Fruit fly (Drosophila melanogaster) whole organism, embryonic: ENCODE data around the gene CG31988.
A peak's percentile ranks its signal among the peaks of the same experiment; 100 is the strongest.

ENCODE experiments used
- Antp ChIP-seq: fragments of 200-800 bp; sonication (Bioruptor generic); optimal IDR thresholded peaks from 3 replicates; lab custom pipeline; 2016; ENCODE audit warnings: missing biosample characterization, missing genetic modification characterization
- CG10147 ChIP-seq: fragments of 200-800 bp; sonication (Bioruptor generic); optimal IDR thresholded peaks from 2 replicates; lab custom pipeline; 2019; ENCODE audit warnings: missing biosample characterization, mild to moderate bottlenecking, missing genetic modification characterization, moderate library complexity
- CG10267 ChIP-seq: fragments of 200-800 bp; sonication (Bioruptor generic); optimal IDR thresholded peaks from 2 replicates; lab custom pipeline; 2018; ENCODE audit warnings: missing biosample characterization, mild to moderate bottlenecking, missing genetic modification characterization, moderate library complexity
- CG10959 ChIP-seq: fragments of 200-800 bp; sonication (Bioruptor generic); IDR thresholded peaks from 2 replicates; pipeline ENCODE4 v1.3.6; 2022; ENCODE audit warnings: missing biosample characterization, missing genetic modification characterization
- CG11398 ChIP-seq: fragments of 200-800 bp; sonication (Bioruptor generic); optimal IDR thresholded peaks from 2 replicates; lab custom pipeline; 2016; ENCODE audit warnings: missing biosample characterization, missing genetic modification characterization
- CG12744 ChIP-seq: fragments of 200-800 bp; sonication (Bioruptor generic); optimal IDR thresholded peaks from 2 replicates; lab custom pipeline; 2016; ENCODE audit warnings: missing biosample characterization, missing genetic modification characterization
- CG13624 ChIP-seq: fragments of 200-800 bp; sonication (Bioruptor generic); optimal IDR thresholded peaks from 2 replicates; lab custom pipeline; 2016; ENCODE audit warnings: missing biosample characterization, missing genetic modification characterization
- CG14014 ChIP-seq: fragments of 200-800 bp; sonication (Bioruptor generic); IDR thresholded peaks from 2 replicates; pipeline ENCODE4 v1.3.6; 2022; ENCODE audit warnings: missing biosample characterization, missing genetic modification characterization
- CG15514 ChIP-seq: fragments of 200-800 bp; sonication (Bioruptor generic); optimal IDR thresholded peaks from 3 replicates; lab custom pipeline; 2017; ENCODE audit warnings: missing biosample characterization, missing genetic modification characterization, mild to moderate bottlenecking, moderate library complexity, missing genetic modification reagents
- CG1602 ChIP-seq: fragments of 200-800 bp; sonication (Bioruptor generic); optimal IDR thresholded peaks from 3 replicates; lab custom pipeline; 2016; ENCODE audit warnings: missing biosample characterization, missing genetic modification characterization
- CG16863 ChIP-seq: fragments of 200-800 bp; sonication (Bioruptor generic); optimal IDR thresholded peaks from 3 replicates; lab custom pipeline; 2016; ENCODE audit warnings: missing biosample characterization, missing genetic modification characterization
- CG17361 ChIP-seq: fragments of 200-800 bp; sonication (Bioruptor generic); IDR thresholded peaks from 3 replicates; pipeline ENCODE4 v1.3.6; 2022; ENCODE audit warnings: missing biosample characterization, missing genetic modification characterization
- CG17385 ChIP-seq: fragments of 200-800 bp; sonication (Bioruptor generic); optimal IDR thresholded peaks from 3 replicates; lab custom pipeline; 2018; ENCODE audit warnings: missing biosample characterization, mild to moderate bottlenecking, missing genetic modification characterization
- CG1792 ChIP-seq: fragments of 200-800 bp; sonication (Bioruptor generic); optimal IDR thresholded peaks from 2 replicates; lab custom pipeline; 2016; ENCODE audit warnings: missing biosample characterization, missing genetic modification characterization
- CG2202 ChIP-seq: fragments of 200-800 bp; sonication (Bioruptor generic); optimal IDR thresholded peaks from 2 replicates; lab custom pipeline; 2018; ENCODE audit warnings: missing biosample characterization, mild to moderate bottlenecking, missing genetic modification characterization
- CG3281 ChIP-seq: fragments of 200-800 bp; sonication (Bioruptor generic); optimal IDR thresholded peaks from 3 replicates; lab custom pipeline; 2017; ENCODE audit warnings: missing biosample characterization, mild to moderate bottlenecking, missing genetic modification characterization
- CG33213 ChIP-seq: fragments of 200-800 bp; sonication (Bioruptor generic); optimal IDR thresholded peaks from 3 replicates; lab custom pipeline; 2016; ENCODE audit warnings: missing biosample characterization, missing genetic modification characterization
- CG34224 ChIP-seq: fragments of 200-800 bp; sonication (Bioruptor generic); IDR thresholded peaks from 3 replicates; pipeline ENCODE4 v1.3.6; 2022; ENCODE audit warnings: missing biosample characterization, missing genetic modification characterization; ENCODE audit not compliant: partially characterized antibody
- CG34376 ChIP-seq: fragments of 200-800 bp; sonication (Bioruptor generic); optimal IDR thresholded peaks from 2 replicates; lab custom pipeline; 2018; ENCODE audit warnings: missing biosample characterization, mild to moderate bottlenecking, missing genetic modification characterization
- CG4854 ChIP-seq: fragments of 200-800 bp; sonication (Bioruptor generic); optimal IDR thresholded peaks from 2 replicates; lab custom pipeline; 2016; ENCODE audit warnings: missing biosample characterization, missing genetic modification characterization, inconsistent platforms
- CG8089 ChIP-seq: fragments of 200-800 bp; sonication (Bioruptor generic); optimal IDR thresholded peaks from 3 replicates; lab custom pipeline; 2016; ENCODE audit warnings: missing biosample characterization, missing genetic modification characterization
- CHES-1-like ChIP-seq: fragments of 200-800 bp; sonication (Bioruptor generic); optimal IDR thresholded peaks from 2 replicates; lab custom pipeline; 2016; ENCODE audit warnings: missing biosample characterization, missing genetic modification characterization
- Chrac-16 ChIP-seq: fragments of 200-800 bp; sonication (Bioruptor generic); optimal IDR thresholded peaks from 3 replicates; lab custom pipeline; 2016; ENCODE audit warnings: missing biosample characterization, missing genetic modification characterization
- CkIIα-i1 ChIP-seq: fragments of 200-800 bp; sonication (Bioruptor generic); IDR thresholded peaks from 2 replicates; pipeline ENCODE4 v1.3.6; 2022; ENCODE audit warnings: missing biosample characterization, missing genetic modification characterization
- Deaf1 ChIP-seq: fragments of 200-800 bp; optimal IDR thresholded peaks from 3 replicates; lab custom pipeline; 2019; ENCODE audit warnings: missing biosample characterization, mild to moderate bottlenecking, missing genetic modification characterization, moderate library complexity
- Ets97D ChIP-seq: fragments of 200-800 bp; sonication (Bioruptor generic); optimal IDR thresholded peaks from 3 replicates; lab custom pipeline; 2016; ENCODE audit warnings: missing biosample characterization, missing genetic modification characterization
- H15 ChIP-seq: fragments of 200-800 bp; sonication (Bioruptor generic); IDR thresholded peaks from 3 replicates; pipeline ENCODE4 v1.3.6; 2022; ENCODE audit warnings: missing biosample characterization, missing genetic modification characterization
- HLH4C ChIP-seq: fragments of 200-800 bp; sonication (Bioruptor generic); IDR thresholded peaks from 3 replicates; pipeline ENCODE4 v1.3.6; 2022; ENCODE audit warnings: missing biosample characterization, missing genetic modification characterization; ENCODE audit not compliant: partially characterized antibody
- Hr51 ChIP-seq, 2 experiments: fragments of 200-800 bp; sonication (Bioruptor generic); optimal IDR thresholded peaks; 2 replicates in 1 of 2; 3 replicates in 1 of 2; lab custom pipeline; 2016 to 2018; ENCODE audit warnings: missing biosample characterization in 2 of 2, missing genetic modification characterization in 2 of 2, mild to moderate bottlenecking in 1 of 2, moderate library complexity in 1 of 2
- Jarid2 ChIP-seq: fragments of 200-800 bp; sonication (Bioruptor generic); optimal IDR thresholded peaks from 3 replicates; lab custom pipeline; 2017; ENCODE audit warnings: mild to moderate bottlenecking, missing biosample characterization, missing genetic modification reagents, missing genetic modification characterization
- MTF-1 ChIP-seq: fragments of 200-800 bp; sonication (Bioruptor generic); optimal IDR thresholded peaks from 2 replicates; lab custom pipeline; 2018; ENCODE audit warnings: missing biosample characterization, mild to moderate bottlenecking, missing genetic modification characterization, borderline replicate concordance
- Mrtf ChIP-seq: fragments of 200-800 bp; sonication (Bioruptor generic); IDR thresholded peaks from 3 replicates; pipeline ENCODE4 v1.3.6; 2022; ENCODE audit warnings: missing biosample characterization, missing genetic modification characterization
- NFAT ChIP-seq: fragments of 200-800 bp; sonication (Bioruptor generic); IDR thresholded peaks from 2 replicates; pipeline ENCODE4 v1.3.6; 2022; ENCODE audit warnings: missing biosample characterization, missing genetic modification characterization
- Optix ChIP-seq: fragments of 200-800 bp; sonication (Bioruptor generic); IDR thresholded peaks from 3 replicates; pipeline ENCODE4 v1.3.6; 2022; ENCODE audit warnings: missing biosample characterization, missing genetic modification characterization
- ab ChIP-seq: fragments of 200-800 bp; sonication (Bioruptor generic); optimal IDR thresholded peaks from 2 replicates; lab custom pipeline; 2016; ENCODE audit warnings: missing biosample characterization, missing genetic modification characterization
- ac ChIP-seq: fragments of 200-800 bp; sonication (Bioruptor generic); optimal IDR thresholded peaks from 3 replicates; lab custom pipeline; 2017; ENCODE audit warnings: missing biosample characterization, mild to moderate bottlenecking, missing genetic modification characterization
- bowl ChIP-seq: fragments of 200-800 bp; sonication (Bioruptor generic); IDR thresholded peaks from 2 replicates; pipeline ENCODE4 v1.3.6; 2022; ENCODE audit warnings: missing biosample characterization, missing genetic modification characterization
- chif ChIP-seq, 2 experiments: fragments of 200-800 bp; sonication (Bioruptor generic); optimal IDR thresholded peaks; 3 replicates each; lab custom pipeline; 2016; ENCODE audit warnings: missing biosample characterization in 2 of 2, missing genetic modification characterization in 2 of 2
- fd96Cb ChIP-seq: fragments of 200-800 bp; sonication (Bioruptor generic); optimal IDR thresholded peaks from 2 replicates; lab custom pipeline; 2018; ENCODE audit warnings: missing biosample characterization, mild to moderate bottlenecking, missing genetic modification characterization, moderate library complexity
- gcm2 ChIP-seq: fragments of 200-800 bp; sonication (Bioruptor generic); optimal IDR thresholded peaks from 2 replicates; lab custom pipeline; 2016; ENCODE audit warnings: missing biosample characterization, missing genetic modification characterization
- gro ChIP-seq: fragments of 200-800 bp; sonication (Bioruptor generic); optimal IDR thresholded peaks from 2 replicates; lab custom pipeline; 2016; ENCODE audit warnings: missing biosample characterization, missing genetic modification characterization
- hkb ChIP-seq, 2 experiments: fragments of 200-800 bp in 1 of 2; fragments of >200 bp in 1 of 2; sonication (Bioruptor generic) in 1 of 2; IDR thresholded peaks in 1 of 2; optimal IDR thresholded peaks in 1 of 2; 2 replicates each; pipeline versions ENCODE4 v1.3.6 to Lab custom; 2017 to 2022; ENCODE audit warnings: missing biosample characterization in 1 of 2, missing genetic modification characterization in 1 of 2
- mam ChIP-seq: fragments of 200-800 bp; sonication (Bioruptor generic); optimal IDR thresholded peaks from 3 replicates; lab custom pipeline; 2016; ENCODE audit warnings: missing biosample characterization, missing genetic modification characterization
- mld ChIP-seq: fragments of 200-800 bp; sonication (Bioruptor generic); IDR thresholded peaks from 3 replicates; pipeline ENCODE4 v1.3.6; 2022; ENCODE audit warnings: missing biosample characterization, missing genetic modification characterization; ENCODE audit not compliant: partially characterized antibody
- pum ChIP-seq: fragments of 200-800 bp; sonication (Bioruptor generic); optimal IDR thresholded peaks from 2 replicates; lab custom pipeline; 2016; ENCODE audit warnings: missing biosample characterization, missing genetic modification characterization
- repo ChIP-seq: fragments of 200-800 bp; sonication (Bioruptor generic); optimal IDR thresholded peaks from 2 replicates; lab custom pipeline; 2016; ENCODE audit warnings: missing biosample characterization, missing genetic modification characterization
- sens ChIP-seq: fragments of 200-800 bp; sonication (Bioruptor generic); peaks from one replicate; lab custom pipeline; 2016; ENCODE audit warnings: missing biosample characterization, missing genetic modification characterization
- sob ChIP-seq: fragments of 200-800 bp; sonication (Bioruptor generic); IDR thresholded peaks from 2 replicates; pipeline ENCODE4 v1.3.6; 2022; ENCODE audit warnings: missing biosample characterization, missing genetic modification characterization
- ssp ChIP-seq: fragments of 200-800 bp; sonication (Bioruptor generic); IDR thresholded peaks from 2 replicates; pipeline ENCODE4 v1.3.6; 2022; ENCODE audit warnings: missing biosample characterization, missing genetic modification characterization
- tio ChIP-seq: fragments of 200-800 bp; sonication (Bioruptor generic); optimal IDR thresholded peaks from 2 replicates; lab custom pipeline; 2017; ENCODE audit warnings: missing biosample characterization, missing genetic modification characterization, inconsistent platforms

CG31988 gene

DNA sequence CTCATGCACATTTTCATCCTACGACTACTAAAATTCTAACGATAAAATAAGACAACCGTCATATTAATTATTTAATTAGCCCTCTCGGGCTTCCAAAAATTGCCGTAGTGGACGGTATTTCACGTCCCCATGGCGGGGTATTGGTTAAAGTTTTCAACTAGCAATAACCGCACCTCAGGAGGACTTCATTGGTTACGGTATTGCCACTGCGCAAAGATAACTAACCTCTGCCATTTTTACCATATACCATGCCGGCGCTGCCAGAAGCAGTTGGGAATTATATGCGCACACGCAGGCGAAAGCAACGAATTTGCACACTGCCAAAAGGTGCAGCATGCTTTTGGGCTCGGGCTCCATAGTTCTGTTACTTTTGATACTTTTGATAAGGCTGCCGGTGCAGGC lies 12.4 kb upstream of the CG31988 start (continued):
- TF ChIP-seq CG16863 (GFP tag; lab: Kevin White, UChicago) (peak; percentile 31), ac (peak; percentile 0), sens (peak; percentile 75), H15 (GFP tag; lab: Robert Waterston, UW) (0 out of 3 replicates have a peak, but pooled peaks have one; percentile 37), CG11398 (GFP tag; lab: Kevin White, UChicago) (peak; percentile 23), CHES-1-like (peak; percentile 40), CG10267 (tag; lab: Kevin White, UChicago) (no peak), sob (GFP tag; lab: Robert Waterston, UW) (peak; percentile 61), CkIIα-i1 (GFP tag; lab: Robert Waterston, UW) (no peak), CG12744 (GFP tag; lab: Kevin White, UChicago) (peak; percentile 10), NFAT (peak; percentile 64), hkb (optimal IDR thresholded peaks at IDR 0.05; lab: Kevin White, UChicago) (no peak), hkb (GFP tag; IDR thresholded peaks at IDR 0.05; lab: Robert Waterston, UW) (peak; percentile 43), Optix (GFP tag; lab: Robert Waterston, UW) (0 out of 3 replicates have a peak, but pooled peaks have one; percentile 15), CG8089 (GFP tag; lab: Kevin White, UChicago) (peak; percentile 9), mld (GFP tag; lab: Robert Waterston, UW) (peak; percentile 66; the same call in 2 of the 3 replicates), bowl (peak; percentile 15; the same call in 1 of the 2 replicates), CG1792 (GFP tag; lab: Kevin White, UChicago) (peak; percentile 16), CG33213 (GFP tag; lab: Kevin White, UChicago) (peak; percentile 71), Chrac-16 (GFP tag; lab: Kevin White, UChicago) (peak; percentile 37), Mrtf (GFP tag; lab: Robert Waterston, UW) (no peak), CG10147 (GFP tag; lab: Kevin White, UChicago) (no peak), ssp (GFP tag; lab: Robert Waterston, UW) (no peak), MTF-1 (GFP tag; lab: Kevin White, UChicago) (peak; percentile 49), mam (GFP tag; lab: Kevin White, UChicago) (peak; percentile 19), Deaf1 (tag; lab: Kevin White, UChicago) (peak; percentile 27), pum (peak; percentile 13), CG14014 (GFP tag; lab: Robert Waterston, UW) (0 out of 2 replicates have a peak, but pooled peaks have one; percentile 17), CG3281 (GFP tag; lab: Kevin White, UChicago) (peak; percentile 30), CG13624 (GFP tag; lab: Kevin White, UChicago) (peak; percentile 22), chif (GFP tag; optimal IDR thresholded peaks at IDR 0.05; lab: Kevin White, UChicago) (peak; percentile 3 to 54), CG2202 (tag; lab: Kevin White, UChicago) (no peak), gro (GFP tag; lab: Kevin White, UChicago) (peak; percentile 4), CG34376 (peak; percentile 60), ab (GFP tag; lab: Kevin White, UChicago) (no peak), fd96Cb (tag; lab: Kevin White, UChicago) (peak; percentile 40), Ets97D (GFP tag; lab: Kevin White, UChicago) (peak; percentile 13), HLH4C (GFP tag; lab: Robert Waterston, UW) (peak; percentile 29; the same call in 1 of the 3 replicates), gcm2 (no peak), tio (GFP tag; lab: Kevin White, UChicago) (no peak), CG10959 (GFP tag; lab: Robert Waterston, UW) (peak; percentile 62; the same call in 1 of the 2 replicates), CG17361 (GFP tag; lab: Robert Waterston, UW) (peak; percentile 41; the same call in 1 of the 3 replicates), CG15514 (GFP tag; lab: Kevin White, UChicago) (peak; percentile 36), CG34224 (GFP tag; lab: Robert Waterston, UW) (0 out of 3 replicates have a peak, but pooled peaks have one; percentile 37), CG17385 (GFP tag; lab: Kevin White, UChicago) (peak; percentile 32), repo (GFP tag; lab: Kevin White, UChicago) (peak; percentile 46), CG4854 (GFP tag; lab: Kevin White, UChicago) (peak; percentile 48), CG1602 (no peak), Antp (GFP tag; lab: Kevin White, UChicago) (peak; percentile 46), Jarid2 (peak; percentile 76), Hr51 (GFP tag; optimal IDR thresholded peaks at IDR 0.05; lab: Kevin White, UChicago) (peak in 1 of 2 experiments; percentile 65)
